Worm (Caenorhabditis elegans): Measurements from ENCODE around the gene gbb-1.

DNA sequence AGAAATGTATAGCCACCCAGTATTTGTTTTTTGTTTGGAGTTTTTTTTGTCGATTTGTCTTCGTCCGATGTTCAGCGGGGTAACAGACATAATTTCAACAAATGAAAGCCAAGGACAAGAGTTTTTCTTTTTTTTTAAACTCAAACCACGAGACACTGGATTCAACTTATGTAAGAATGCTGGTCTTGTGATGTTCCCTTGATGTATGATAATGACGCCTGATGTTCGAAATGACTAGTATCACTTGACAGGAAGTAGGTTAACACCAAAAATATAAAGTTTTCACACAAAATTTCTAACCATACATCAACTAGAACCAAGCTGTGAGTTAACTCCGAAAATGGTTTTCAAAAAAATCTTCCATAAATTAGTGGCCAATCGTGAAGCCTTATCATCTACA lies 12.5 kb downstream of the gbb-1 start:
- TF ChIP-seq flt-1 (GFP tag; IDR thresholded peaks at IDR 0.05) (no peak), tab-1 (GFP tag; IDR thresholded peaks at IDR 0.05) (no peak), cog-1 (tag; optimal IDR thresholded peaks at IDR 0.05) (no peak), T22C8.4 (GFP tag; IDR thresholded peaks at IDR 0.05) (no peak)

Data from whole organism, midembryonic.